Worm (Caenorhabditis elegans) whole organism, mixed stage, embryonic: ENCODE data around the gene casy-1.
A peak's percentile ranks its signal among the peaks of the same experiment; 100 is the strongest.

ENCODE experiments used
- M03D4.4 ChIP-seq: sonication (generic microtip); optimal IDR thresholded peaks from 2 replicates; lab custom pipeline; 2017; ENCODE audit warnings: mild to moderate bottlenecking, missing genetic modification characterization, missing compliant biosample characterization
- bed-3 ChIP-seq: fragments of 200-800 bp; sonication (Bioruptor generic); optimal IDR thresholded peaks from 3 replicates; lab custom pipeline; 2018; ENCODE audit warnings: mild to moderate bottlenecking, missing genetic modification characterization, moderate library complexity, missing compliant biosample characterization
- blmp-1 ChIP-seq: fragments of 150-350 bp; optimal IDR thresholded peaks from 2 replicates; lab custom pipeline; 2014; ENCODE audit warnings: missing biosample characterization, missing genetic modification characterization
- ceh-43 ChIP-seq: fragments of 200-800 bp; sonication (Bioruptor generic); optimal IDR thresholded peaks from 2 replicates; lab custom pipeline; 2018; ENCODE audit warnings: mild to moderate bottlenecking, missing genetic modification characterization, moderate library complexity, missing compliant biosample characterization
- ceh-83 ChIP-seq: fragments of 200-800 bp; sonication (Bioruptor generic); optimal IDR thresholded peaks from 2 replicates; lab custom pipeline; 2018; ENCODE audit warnings: mild to moderate bottlenecking, missing genetic modification characterization, missing compliant biosample characterization
- ces-1 ChIP-seq: fragments of 150-350 bp; optimal IDR thresholded peaks from 2 replicates; lab custom pipeline; 2014; ENCODE audit warnings: missing biosample characterization, missing genetic modification reagents, missing genetic modification characterization
- cnd-1 ChIP-seq: fragments of 200-800 bp; sonication (Bioruptor generic); optimal IDR thresholded peaks from 2 replicates; lab custom pipeline; 2018; ENCODE audit warnings: mild to moderate bottlenecking, missing genetic modification characterization, missing compliant biosample characterization
- drap-1 ChIP-seq: fragments of 200-800 bp; sonication (Bioruptor generic); optimal IDR thresholded peaks from 3 replicates; lab custom pipeline; 2018; ENCODE audit warnings: mild to moderate bottlenecking, missing genetic modification characterization, missing compliant biosample characterization
- elt-1 ChIP-seq: sonication (generic microtip); optimal IDR thresholded peaks from 2 replicates; lab custom pipeline; 2017; ENCODE audit warnings: missing genetic modification characterization, mild to moderate bottlenecking, missing compliant biosample characterization, antibody characterized with exemption, moderate library complexity, borderline replicate concordance; ENCODE audit not compliant: insufficient read depth
- elt-3 ChIP-seq: fragments of 150-350 bp; optimal IDR thresholded peaks from 2 replicates; lab custom pipeline; 2014; ENCODE audit warnings: missing biosample characterization, missing genetic modification characterization
- flh-1 ChIP-seq: fragments of 200-800 bp; sonication (Bioruptor generic); optimal IDR thresholded peaks from 2 replicates; lab custom pipeline; 2018; ENCODE audit warnings: mild to moderate bottlenecking, missing genetic modification characterization, moderate library complexity, missing compliant biosample characterization
- hlh-1 ChIP-seq: fragments of 150-350 bp; optimal IDR thresholded peaks from 2 replicates; lab custom pipeline; 2014; ENCODE audit warnings: missing biosample characterization, missing genetic modification reagents, missing genetic modification characterization
- lin-32 ChIP-seq: fragments of 200-800 bp; sonication (Bioruptor generic); optimal IDR thresholded peaks from 2 replicates; lab custom pipeline; 2018; ENCODE audit warnings: mild to moderate bottlenecking, missing genetic modification characterization, missing compliant biosample characterization
- lsy-2 ChIP-seq: fragments of 150-350 bp; optimal IDR thresholded peaks from 2 replicates; lab custom pipeline; 2014; ENCODE audit warnings: missing biosample characterization, missing genetic modification characterization
- mab-5 ChIP-seq: fragments of 150-350 bp; optimal IDR thresholded peaks from 2 replicates; lab custom pipeline; 2014; ENCODE audit warnings: missing biosample characterization, missing genetic modification characterization
- mep-1 ChIP-seq: fragments of 150-350 bp; optimal IDR thresholded peaks from 2 replicates; lab custom pipeline; 2017; ENCODE audit warnings: missing biosample characterization, missing genetic modification reagents, missing genetic modification characterization, inconsistent platforms
- nhr-12 ChIP-seq: fragments of 150-350 bp; optimal IDR thresholded peaks from 2 replicates; lab custom pipeline; 2014; ENCODE audit warnings: missing biosample characterization, missing genetic modification characterization
- nhr-2 ChIP-seq: fragments of 150-350 bp; optimal IDR thresholded peaks from 2 replicates; lab custom pipeline; 2014; ENCODE audit warnings: missing biosample characterization, missing genetic modification characterization
- nhr-237 ChIP-seq: fragments of 150-350 bp; optimal IDR thresholded peaks from 2 replicates; lab custom pipeline; 2014; ENCODE audit warnings: missing biosample characterization, missing genetic modification characterization
- nhr-76 ChIP-seq: sonication (generic microtip); optimal IDR thresholded peaks from 2 replicates; lab custom pipeline; 2017; ENCODE audit warnings: missing biosample characterization, missing genetic modification characterization
- pha-4 ChIP-seq: fragments of 150-350 bp; optimal IDR thresholded peaks from 2 replicates; lab custom pipeline; 2018; ENCODE audit warnings: missing biosample characterization, missing genetic modification reagents, missing genetic modification characterization
- sem-2 ChIP-seq: fragments of 200-800 bp; sonication (Bioruptor generic); optimal IDR thresholded peaks from 2 replicates; lab custom pipeline; 2018; ENCODE audit warnings: mild to moderate bottlenecking, missing genetic modification characterization, missing compliant biosample characterization
- snpc-4 ChIP-seq: fragments of 150-350 bp; optimal IDR thresholded peaks from 2 replicates; lab custom pipeline; 2014; ENCODE audit warnings: missing biosample characterization, missing genetic modification characterization
- sptf-1 ChIP-seq: sonication (generic microtip); optimal IDR thresholded peaks from 2 replicates; lab custom pipeline; 2017; ENCODE audit warnings: mild to moderate bottlenecking, missing genetic modification characterization, moderate library complexity, missing compliant biosample characterization
- tbx-8 ChIP-seq: fragments of 200-800 bp; sonication (Bioruptor generic); optimal IDR thresholded peaks from 2 replicates; lab custom pipeline; 2018; ENCODE audit warnings: mild to moderate bottlenecking, missing genetic modification characterization, moderate library complexity, missing compliant biosample characterization
- unc-120 ChIP-seq: sonication (generic microtip); optimal IDR thresholded peaks from 2 replicates; lab custom pipeline; 2017; ENCODE audit warnings: missing genetic modification characterization, missing compliant biosample characterization; ENCODE audit not compliant: poor library complexity, severe bottlenecking
- unc-39 ChIP-seq: fragments of 150-350 bp; optimal IDR thresholded peaks from 2 replicates; lab custom pipeline; 2014; ENCODE audit warnings: missing biosample characterization, missing genetic modification characterization
- unc-62 ChIP-seq: fragments of 150-350 bp; optimal IDR thresholded peaks from 2 replicates; lab custom pipeline; 2014; ENCODE audit warnings: missing biosample characterization, missing genetic modification reagents, missing genetic modification characterization
- zip-8 ChIP-seq: fragments of 150-350 bp; optimal IDR thresholded peaks from 2 replicates; lab custom pipeline; 2014; ENCODE audit warnings: missing biosample characterization, missing genetic modification characterization
- ztf-11 ChIP-seq: fragments of 150-350 bp; optimal IDR thresholded peaks from 2 replicates; lab custom pipeline; 2014; ENCODE audit warnings: missing biosample characterization, missing genetic modification characterization

The casy-1 gene

ce11 chrII:5917010-5917472 lies 39.4 kb downstream of the casy-1 start, which contains the start of gene frh-1:
Gene frh-1 (plus strand): TSS chrII:5917422.
- TF ChIP-seq lsy-2 (tag; lab: Kevin White, UChicago) (no peak), M03D4.4 (tag; lab: Kevin White, UChicago) (no peak), sptf-1 (no peak), mab-5 (no peak), nhr-76 (tag; lab: Kevin White, UChicago) (no peak), unc-39 (tag; lab: Kevin White, UChicago) (no peak), elt-3 (tag; lab: Kevin White, UChicago) (no peak), nhr-237 (no peak), zip-8 (tag; lab: Kevin White, UChicago) (no peak), ceh-43 (GFP tag; lab: Kevin White, UChicago) (no peak), lin-32 (GFP tag; lab: Kevin White, UChicago) (no peak), elt-1 (tag; lab: Kevin White, UChicago) (no peak), sem-2 (GFP tag; lab: Kevin White, UChicago) (no peak), nhr-2 (no peak), mep-1 (no peak), unc-120 (tag; lab: Kevin White, UChicago) (no peak), pha-4 (no peak), ceh-83 (GFP tag; lab: Kevin White, UChicago) (no peak), unc-62 (GFP tag; lab: Kevin White, UChicago) (no peak), flh-1 (GFP tag; lab: Kevin White, UChicago) (no peak)

- TF ChIP-seq bed-3 (GFP tag; lab: Kevin White, UChicago) (no peak), zip-8 (tag; lab: Kevin White, UChicago) (no peak), cnd-1 (tag; lab: Kevin White, UChicago) (no peak), snpc-4 (tag; lab: Kevin White, UChicago) (no peak), M03D4.4 (tag; lab: Kevin White, UChicago) (no peak), ceh-83 (GFP tag; lab: Kevin White, UChicago) (no peak), blmp-1 (no peak)
Measured at ce11 chrII:5913897-5914296, 42.6 kb downstream of the casy-1 start.

ce11 chrII:5911939-5912523 lies 44.5 kb downstream of the casy-1 start:
- TF ChIP-seq nhr-237, result no peak
- TF ChIP-seq unc-120 (tag; lab: Kevin White, UChicago), result peak; percentile 15
- no peak for TF ChIP-seq nhr-2
- no peak for TF ChIP-seq pha-4

- TF ChIP-seq sem-2 (GFP tag; lab: Kevin White, UChicago), result no peak
- TF ChIP-seq mep-1, result no peak
- no peak for TF ChIP-seq nhr-12
- no peak for TF ChIP-seq nhr-237
- no peak for TF ChIP-seq ceh-83 (GFP tag; lab: Kevin White, UChicago)
- no peak for TF ChIP-seq drap-1
- no peak for TF ChIP-seq pha-4
- TF ChIP-seq M03D4.4 (tag; lab: Kevin White, UChicago), result no peak
- TF ChIP-seq zip-8 (tag; lab: Kevin White, UChicago), result no peak
- no peak for TF ChIP-seq sptf-1
- TF ChIP-seq bed-3 (GFP tag; lab: Kevin White, UChicago), result no peak
- no peak for TF ChIP-seq flh-1 (GFP tag; lab: Kevin White, UChicago)
- TF ChIP-seq elt-1 (tag; lab: Kevin White, UChicago), result no peak
- TF ChIP-seq tbx-8, result no peak
- TF ChIP-seq mab-5, result no peak
Measured at ce11 chrII:5911274-5911673, 45.2 kb downstream of the casy-1 start, which contains the start of gene cgt-3. Gene cgt-3 (plus strand): TSS chrII:5911324.

- TF ChIP-seq nhr-12 (no peak), unc-120 (tag; lab: Kevin White, UChicago) (peak; percentile 35), unc-62 (GFP tag; lab: Kevin White, UChicago) (peak; percentile 3), lin-32 (GFP tag; lab: Kevin White, UChicago) (no peak), ces-1 (GFP tag; lab: Kevin White, UChicago) (no peak), mab-5 (no peak), mep-1 (peak; percentile 43), ceh-83 (GFP tag; lab: Kevin White, UChicago) (no peak), ztf-11 (tag; lab: Kevin White, UChicago) (no peak), ceh-43 (GFP tag; lab: Kevin White, UChicago) (no peak), hlh-1 (peak; percentile 23)
Measured at ce11 chrII:5907482-5907881, 49.0 kb downstream of the casy-1 start, which contains the start of gene vps-35. Gene vps-35 (plus strand): TSS chrII:5907816.
